Fruit fly (Drosophila melanogaster) whole organism, adult: ENCODE measurements around the gene Trmt6.

ENCODE experiments used
- CG1620 ChIP-seq: fragments of 200-800 bp; sonication (Bioruptor generic); optimal IDR thresholded peaks from 2 replicates; lab custom pipeline; 2016; ENCODE audit warnings: missing biosample characterization, missing genetic modification characterization
- CG5204 ChIP-seq: fragments of 200-800 bp; sonication (Bioruptor generic); optimal IDR thresholded peaks from 2 replicates; lab custom pipeline; 2016; ENCODE audit warnings: missing biosample characterization, missing genetic modification characterization
- Hr96 ChIP-seq: fragments of 200-800 bp; sonication (Bioruptor generic); optimal IDR thresholded peaks from 2 replicates; lab custom pipeline; 2016; ENCODE audit warnings: missing biosample characterization, missing genetic modification characterization
- bab1 ChIP-seq: fragments of 200-800 bp; sonication (Bioruptor generic); optimal IDR thresholded peaks from 3 replicates; lab custom pipeline; 2019; ENCODE audit warnings: missing biosample characterization, mild to moderate bottlenecking, missing genetic modification characterization, moderate library complexity
- cnc ChIP-seq, 2 experiments: fragments of >200 bp; optimal IDR thresholded peaks; 2 replicates each; lab custom pipeline; 2017
- kay ChIP-seq: fragments of 200-800 bp; sonication (Bioruptor generic); peaks from one replicate; lab custom pipeline; 2016; ENCODE audit warnings: missing biosample characterization, missing genetic modification characterization, borderline replicate concordance
- tj ChIP-seq: fragments of 200-800 bp; sonication (Bioruptor generic); optimal IDR thresholded peaks from 3 replicates; lab custom pipeline; 2017; ENCODE audit warnings: missing biosample characterization, mild to moderate bottlenecking, missing genetic modification characterization, moderate library complexity
- toe ChIP-seq: fragments of 200-800 bp; sonication (Bioruptor generic); optimal IDR thresholded peaks from 2 replicates; lab custom pipeline; 2016; ENCODE audit warnings: missing biosample characterization, missing genetic modification characterization

dm6 chr2L:6561463-6562357 lies at the start of gene Trmt6, which contains the start of gene Ent2:
- TF ChIP-seq toe (GFP tag; lab: Kevin White, UChicago) (peak; percentile 97), cnc (optimal IDR thresholded peaks at IDR 0.05; lab: Kevin White, UChicago) (no peak), kay (no peak), Hr96 (peak; percentile 97), CG1620 (GFP tag; lab: Kevin White, UChicago) (peak; percentile 80), CG5204 (GFP tag; lab: Kevin White, UChicago) (peak; percentile 91), tj (GFP tag; lab: Kevin White, UChicago) (no peak), bab1 (GFP tag; lab: Kevin White, UChicago) (peak; percentile 84)
